Worm (Caenorhabditis elegans) whole organism, L3 larva: ENCODE data around the gene dsc-4.

ENCODE experiments used
- ama-1 ChIP-seq: fragments of 150-350 bp; optimal IDR thresholded peaks from 2 replicates; lab custom pipeline; 2018
- ceh-28 ChIP-seq: fragments of 150-350 bp; optimal IDR thresholded peaks from 2 replicates; lab custom pipeline; 2014; ENCODE audit warnings: missing biosample characterization, missing genetic modification reagents, missing genetic modification characterization
- nhr-237 ChIP-seq: fragments of 150-350 bp; optimal IDR thresholded peaks from 2 replicates; lab custom pipeline; 2014; ENCODE audit warnings: missing biosample characterization, missing genetic modification characterization
- nhr-77 ChIP-seq: fragments of 150-350 bp; optimal IDR thresholded peaks from 2 replicates; lab custom pipeline; 2014; ENCODE audit warnings: missing biosample characterization, missing genetic modification characterization
- skn-1 ChIP-seq: fragments of 150-350 bp; optimal IDR thresholded peaks from 2 replicates; lab custom pipeline; 2014; ENCODE audit warnings: missing biosample characterization, missing genetic modification characterization
- ztf-4 ChIP-seq: fragments of 150-350 bp; optimal IDR thresholded peaks from 2 replicates; lab custom pipeline; 2014; ENCODE audit warnings: missing biosample characterization, missing genetic modification characterization

- TF ChIP-seq skn-1 (tag; lab: Kevin White, UChicago) (no peak), ama-1 (lab: Kevin White, UChicago) (no peak), nhr-237 (tag; lab: Kevin White, UChicago) (no peak), ceh-28 (tag; lab: Kevin White, UChicago) (no peak), nhr-77 (tag; lab: Kevin White, UChicago) (no peak), ztf-4 (tag; lab: Kevin White, UChicago) (no peak)
Observed at ce11 chrIV:303264-303663, 17.1 kb downstream of the dsc-4 start.
